Worm (Caenorhabditis elegans) whole organism, L2 larva: ENCODE data around the gene K06B4.4.

Experiments used
- C34F6.9 ChIP-seq: fragments of 150-350 bp; optimal IDR thresholded peaks from 2 replicates; lab custom pipeline; 2014; ENCODE audit warnings: missing biosample characterization, missing genetic modification characterization
- R02D3.7 ChIP-seq: fragments of 150-350 bp; optimal IDR thresholded peaks from 2 replicates; lab custom pipeline; 2014; ENCODE audit warnings: missing biosample characterization, missing genetic modification characterization
- Y55F3AM.14 ChIP-seq: fragments of 200-800 bp; sonication (Bioruptor generic); optimal IDR thresholded peaks from 2 replicates; lab custom pipeline; 2018; ENCODE audit warnings: mild to moderate bottlenecking, missing genetic modification characterization, missing compliant biosample characterization
- ZK546.5 ChIP-seq: sonication (generic microtip); optimal IDR thresholded peaks from 2 replicates; lab custom pipeline; 2017; ENCODE audit warnings: missing biosample characterization, missing genetic modification characterization
- aly-2 ChIP-seq: fragments of 150-350 bp; optimal IDR thresholded peaks from 2 replicates; lab custom pipeline; 2014; ENCODE audit warnings: missing biosample characterization, missing genetic modification characterization
- ama-1 ChIP-seq: fragments of 150-350 bp; optimal IDR thresholded peaks from 2 replicates; lab custom pipeline; 2018; ENCODE audit warnings: inconsistent platforms
- blmp-1 ChIP-seq: sonication (generic microtip); optimal IDR thresholded peaks from 2 replicates; lab custom pipeline; 2017; ENCODE audit warnings: missing genetic modification characterization, mild to moderate bottlenecking, missing compliant biosample characterization, antibody characterized with exemption, moderate library complexity; ENCODE audit not compliant: insufficient read depth
- ceh-82 ChIP-seq: fragments of 150-350 bp; optimal IDR thresholded peaks from 2 replicates; lab custom pipeline; 2014; ENCODE audit warnings: missing biosample characterization, missing genetic modification characterization
- crh-2 ChIP-seq: sonication (generic microtip); optimal IDR thresholded peaks from 2 replicates; lab custom pipeline; 2017; ENCODE audit warnings: missing biosample characterization, missing genetic modification characterization
- dmd-4 ChIP-seq: sonication (generic microtip); optimal IDR thresholded peaks from 2 replicates; lab custom pipeline; 2017; ENCODE audit warnings: missing biosample characterization, missing genetic modification characterization
- egl-27 ChIP-seq: sonication (generic microtip); optimal IDR thresholded peaks from 3 replicates; lab custom pipeline; 2017; ENCODE audit warnings: missing biosample characterization, missing genetic modification reagents, missing genetic modification characterization
- elt-1 ChIP-seq: fragments of 150-350 bp; optimal IDR thresholded peaks from 2 replicates; lab custom pipeline; 2014; ENCODE audit warnings: missing biosample characterization, missing genetic modification characterization
- elt-3 ChIP-seq: sonication (generic microtip); optimal IDR thresholded peaks from 2 replicates; lab custom pipeline; 2017; ENCODE audit warnings: missing biosample characterization, missing genetic modification characterization
- fos-1 ChIP-seq: fragments of 150-350 bp; optimal IDR thresholded peaks from 2 replicates; lab custom pipeline; 2014; ENCODE audit warnings: missing biosample characterization, missing genetic modification characterization
- gmeb-1 ChIP-seq: fragments of 150-350 bp; optimal IDR thresholded peaks from 2 replicates; lab custom pipeline; 2014; ENCODE audit warnings: missing biosample characterization, missing genetic modification characterization
- lin-11 ChIP-seq: fragments of 150-350 bp; sonication (generic microtip); optimal IDR thresholded peaks from 2 replicates; lab custom pipeline; 2014; ENCODE audit warnings: missing biosample characterization, missing genetic modification characterization, inconsistent platforms, mixed read lengths
- lin-39 ChIP-seq: fragments of 150-350 bp; optimal IDR thresholded peaks from 2 replicates; lab custom pipeline; 2014; ENCODE audit warnings: missing biosample characterization, missing genetic modification reagents, missing genetic modification characterization
- lsy-2 ChIP-seq, 2 experiments: fragments of 150-350 bp in 1 of 2; sonication (generic microtip) in 1 of 2; optimal IDR thresholded peaks; 2 replicates each; lab custom pipeline; 2014 to 2017; ENCODE audit warnings: missing biosample characterization in 2 of 2, missing genetic modification characterization in 2 of 2
- mab-5 ChIP-seq: fragments of 150-350 bp; optimal IDR thresholded peaks from 2 replicates; lab custom pipeline; 2014; ENCODE audit warnings: missing biosample characterization, missing genetic modification characterization
- mbf-1 ChIP-seq: sonication (generic microtip); optimal IDR thresholded peaks from 2 replicates; lab custom pipeline; 2017; ENCODE audit warnings: missing biosample characterization, missing genetic modification characterization
- nhr-10 ChIP-seq: sonication (generic microtip); optimal IDR thresholded peaks from 2 replicates; lab custom pipeline; 2017; ENCODE audit warnings: missing biosample characterization, missing genetic modification characterization
- nhr-11 ChIP-seq: fragments of 150-350 bp; optimal IDR thresholded peaks from 2 replicates; lab custom pipeline; 2014; ENCODE audit warnings: missing biosample characterization, missing genetic modification characterization
- nhr-12 ChIP-seq: fragments of 150-350 bp; optimal IDR thresholded peaks from 2 replicates; lab custom pipeline; 2014; ENCODE audit warnings: missing biosample characterization, missing genetic modification characterization
- nhr-129 ChIP-seq: fragments of 150-350 bp; optimal IDR thresholded peaks from 2 replicates; lab custom pipeline; 2014; ENCODE audit warnings: missing biosample characterization, missing genetic modification characterization
- nhr-21 ChIP-seq: fragments of 150-350 bp; optimal IDR thresholded peaks from 2 replicates; lab custom pipeline; 2014; ENCODE audit warnings: missing biosample characterization, missing genetic modification characterization
- nhr-23 ChIP-seq: fragments of 150-350 bp; optimal IDR thresholded peaks from 2 replicates; lab custom pipeline; 2014; ENCODE audit warnings: missing biosample characterization, missing genetic modification reagents, missing genetic modification characterization
- nhr-237 ChIP-seq: fragments of 150-350 bp; optimal IDR thresholded peaks from 2 replicates; lab custom pipeline; 2014; ENCODE audit warnings: missing biosample characterization, missing genetic modification characterization
- nhr-25 ChIP-seq: fragments of 150-350 bp; sonication (generic microtip); optimal IDR thresholded peaks from 3 replicates; lab custom pipeline; 2014; ENCODE audit warnings: missing biosample characterization, missing genetic modification characterization
- nhr-77 ChIP-seq: fragments of 150-350 bp; optimal IDR thresholded peaks from 2 replicates; lab custom pipeline; 2014; ENCODE audit warnings: missing biosample characterization, missing genetic modification characterization
- peb-1 ChIP-seq: fragments of 150-350 bp; optimal IDR thresholded peaks from 2 replicates; lab custom pipeline; 2014; ENCODE audit warnings: missing biosample characterization, missing genetic modification characterization
- sem-4 ChIP-seq: fragments of 150-350 bp; optimal IDR thresholded peaks from 2 replicates; lab custom pipeline; 2014; ENCODE audit warnings: missing biosample characterization, missing genetic modification reagents, missing genetic modification characterization
- sma-9 ChIP-seq, 2 experiments: fragments of 150-350 bp in 1 of 2; sonication (generic microtip) in 1 of 2; optimal IDR thresholded peaks; 2 replicates each; lab custom pipeline; 2014 to 2016; ENCODE audit warnings: missing genetic modification characterization in 2 of 2, mild to moderate bottlenecking in 1 of 2, missing biosample characterization in 1 of 2, missing compliant biosample characterization in 1 of 2, missing genetic modification reagents in 1 of 2, moderate library complexity in 1 of 2
- snpc-4 ChIP-seq: fragments of 150-350 bp; optimal IDR thresholded peaks from 2 replicates; lab custom pipeline; 2014; ENCODE audit warnings: missing biosample characterization, missing genetic modification characterization
- unc-39 ChIP-seq: fragments of 150-350 bp; optimal IDR thresholded peaks from 2 replicates; lab custom pipeline; 2014; ENCODE audit warnings: missing biosample characterization, missing genetic modification characterization
- unc-55 ChIP-seq: fragments of 150-350 bp; sonication (generic microtip); optimal IDR thresholded peaks from 3 replicates; lab custom pipeline; 2014; ENCODE audit warnings: missing biosample characterization, missing genetic modification reagents, missing genetic modification characterization
- unc-62 ChIP-seq: fragments of 150-350 bp; optimal IDR thresholded peaks from 2 replicates; lab custom pipeline; 2014; ENCODE audit warnings: missing biosample characterization, missing genetic modification reagents, missing genetic modification characterization
- zag-1 ChIP-seq: fragments of 150-350 bp; optimal IDR thresholded peaks from 2 replicates; lab custom pipeline; 2014; ENCODE audit warnings: missing biosample characterization, missing genetic modification characterization
- ztf-1 ChIP-seq: fragments of 200-800 bp; sonication (Bioruptor generic); conservative IDR thresholded peaks from 2 replicates; pipeline ENCODE4 v1.3.6; 2022; ENCODE audit warnings: missing genetic modification characterization, missing compliant biosample characterization
- ztf-11 ChIP-seq: sonication (generic microtip); optimal IDR thresholded peaks from 2 replicates; lab custom pipeline; 2017; ENCODE audit warnings: missing biosample characterization, missing genetic modification characterization
- ztf-4 ChIP-seq: fragments of 150-350 bp; optimal IDR thresholded peaks from 2 replicates; lab custom pipeline; 2014; ENCODE audit warnings: missing biosample characterization, missing genetic modification characterization

K06B4.4 gene

DNA sequence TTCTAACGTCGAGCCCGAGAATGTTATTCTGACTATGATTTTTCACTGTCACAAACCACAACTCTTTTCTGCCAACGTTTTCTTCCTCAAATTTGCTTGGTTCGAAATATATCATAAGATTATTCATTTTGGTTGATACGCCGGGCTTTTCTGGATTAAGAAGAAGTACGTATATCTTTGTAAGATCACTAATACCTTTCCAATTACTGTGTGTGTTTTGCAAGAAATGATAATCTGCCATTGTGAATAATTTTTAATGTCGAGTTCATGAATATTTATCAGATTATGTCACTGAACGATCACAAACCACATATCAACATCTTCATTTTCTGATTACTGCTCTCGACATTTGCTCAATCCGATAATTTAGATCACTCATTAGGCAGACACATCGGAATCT lies 16.6 kb downstream of the K06B4.4 start, which contains the start of gene nhr-196:
Gene nhr-196, plus strand, starts transcription at position 118 of the 400 bp plus-strand sequence.
- TF ChIP-seq nhr-25 (tag; lab: Kevin White, UChicago) = no peak
- no peak for TF ChIP-seq lsy-2 (tag; optimal IDR thresholded peaks at IDR 0.05; lab: Kevin White, UChicago)
- no peak for TF ChIP-seq unc-62 (GFP tag; lab: Kevin White, UChicago)
- no peak for TF ChIP-seq mbf-1
- TF ChIP-seq elt-3 (tag; lab: Kevin White, UChicago) = no peak
- no peak for TF ChIP-seq R02D3.7 (tag; lab: Kevin White, UChicago)
- no peak for TF ChIP-seq ceh-82 (tag; lab: Kevin White, UChicago)
- no peak for TF ChIP-seq nhr-11
- no peak for TF ChIP-seq mab-5
- no peak for TF ChIP-seq sma-9 (GFP tag; optimal IDR thresholded peaks at IDR 0.05; lab: Kevin White, UChicago)
- TF ChIP-seq sma-9 (tag; optimal IDR thresholded peaks at IDR 0.05; lab: Kevin White, UChicago) = no peak
- TF ChIP-seq peb-1 (tag; lab: Kevin White, UChicago) = no peak
- TF ChIP-seq ztf-1 (GFP tag; lab: Robert Waterston, UW) = no peak
- no peak for TF ChIP-seq unc-39 (tag; lab: Kevin White, UChicago)
- TF ChIP-seq C34F6.9 = no peak
- no peak for TF ChIP-seq lin-11 (tag; lab: Kevin White, UChicago)
- no peak for TF ChIP-seq zag-1
- TF ChIP-seq lin-39 = no peak
- TF ChIP-seq sem-4 (tag; lab: Kevin White, UChicago) = no peak
- no peak for TF ChIP-seq nhr-77 (tag; lab: Kevin White, UChicago)

DNA sequence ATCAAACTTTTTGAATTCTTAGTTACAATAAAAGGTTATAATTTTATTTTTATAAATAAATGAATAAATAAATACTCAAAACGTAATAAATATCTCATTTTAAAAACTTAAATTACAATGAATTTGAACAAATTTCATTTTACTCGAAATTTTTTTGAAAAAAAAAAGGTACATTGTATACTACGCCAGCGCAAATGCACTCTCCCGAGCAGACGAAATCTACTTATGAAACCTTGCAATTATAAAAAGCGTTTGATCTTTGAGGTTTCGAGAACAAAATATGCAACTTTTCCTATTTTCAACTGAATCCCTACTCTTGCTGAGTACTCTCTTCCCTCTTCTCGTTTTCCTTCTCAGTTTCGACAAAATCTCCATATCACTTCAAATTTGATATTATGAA lies 18.7 kb downstream of the K06B4.4 start, which contains the start of gene nhr-197:
Gene nhr-197, plus strand, starts transcription at position 301 of the 400 bp plus-strand sequence.
- TF ChIP-seq blmp-1 (tag; lab: Kevin White, UChicago) (no peak), ztf-4 (no peak), peb-1 (tag; lab: Kevin White, UChicago) (no peak), Y55F3AM.14 (no peak), ceh-82 (tag; lab: Kevin White, UChicago) (no peak), nhr-23 (tag; lab: Kevin White, UChicago) (no peak), snpc-4 (tag; lab: Kevin White, UChicago) (no peak), nhr-12 (no peak), unc-39 (tag; lab: Kevin White, UChicago) (no peak), gmeb-1 (tag; lab: Kevin White, UChicago) (no peak), sma-9 (GFP tag; optimal IDR thresholded peaks at IDR 0.05; lab: Kevin White, UChicago) (no peak), sma-9 (tag; optimal IDR thresholded peaks at IDR 0.05; lab: Kevin White, UChicago) (no peak)

DNA sequence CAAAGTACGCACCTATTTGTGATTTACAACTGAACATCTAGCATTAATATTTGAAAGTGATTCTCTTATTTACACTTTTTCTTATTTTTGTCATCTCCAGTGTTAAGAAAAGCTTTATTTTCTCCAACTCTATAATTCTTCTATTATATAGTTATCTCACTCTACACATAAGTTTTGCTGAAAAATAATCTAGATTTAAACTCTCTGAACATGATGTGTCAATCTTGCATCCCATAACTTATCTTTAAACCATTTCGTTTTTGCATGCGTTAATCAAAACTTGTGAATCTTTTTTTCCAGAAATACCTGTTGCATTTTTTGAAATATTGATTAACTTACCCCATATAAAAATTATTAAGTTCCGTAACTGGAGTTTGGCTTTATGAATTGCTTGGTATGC lies 21.0 kb downstream of the K06B4.4 start, which contains the start of gene nhr-268:
Gene nhr-268, plus strand, starts transcription at position 301 of the 400 bp plus-strand sequence.
- TF ChIP-seq unc-62 (GFP tag; lab: Kevin White, UChicago) = no peak
- TF ChIP-seq, all 48 proteins: peak for 0

DNA sequence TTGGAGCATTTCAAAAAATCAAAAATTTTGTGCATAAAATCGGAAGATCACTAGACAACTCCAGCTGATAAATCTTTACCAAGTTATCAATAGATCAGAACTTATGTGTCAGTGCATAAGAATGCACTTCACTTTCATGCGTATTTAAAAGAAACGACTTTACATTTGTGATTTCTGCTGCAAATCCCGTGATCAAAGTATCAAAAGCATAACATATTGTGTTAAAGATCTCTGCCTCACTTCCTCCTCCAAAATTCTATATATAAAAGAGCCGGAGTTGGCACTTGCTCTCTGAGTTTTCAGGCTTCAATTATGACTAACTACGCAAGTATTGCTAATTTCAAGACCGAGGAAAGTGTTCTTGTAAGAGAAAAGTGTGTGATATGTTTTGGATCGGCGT lies 24.7 kb downstream of the K06B4.4 start, which contains the start of gene nhr-198:
Gene nhr-198, plus strand, starts transcription at position 313 of the 400 bp plus-strand sequence.
- TF ChIP-seq unc-55 (no peak), ztf-4 (no peak), ZK546.5 (no peak), nhr-10 (tag; lab: Kevin White, UChicago) (no peak), peb-1 (tag; lab: Kevin White, UChicago) (no peak), egl-27 (tag; lab: Kevin White, UChicago) (no peak), nhr-77 (tag; lab: Kevin White, UChicago) (no peak), fos-1 (tag; lab: Kevin White, UChicago) (no peak), zag-1 (no peak), R02D3.7 (tag; lab: Kevin White, UChicago) (no peak), aly-2 (tag; lab: Kevin White, UChicago) (no peak), ama-1 (lab: Kevin White, UChicago) (no peak), nhr-21 (tag; lab: Kevin White, UChicago) (no peak), nhr-12 (no peak), nhr-23 (tag; lab: Kevin White, UChicago) (no peak), unc-62 (GFP tag; lab: Kevin White, UChicago) (no peak), sem-4 (tag; lab: Kevin White, UChicago) (no peak)
- TF ChIP-seq, all 48 proteins: peak for 0

DNA sequence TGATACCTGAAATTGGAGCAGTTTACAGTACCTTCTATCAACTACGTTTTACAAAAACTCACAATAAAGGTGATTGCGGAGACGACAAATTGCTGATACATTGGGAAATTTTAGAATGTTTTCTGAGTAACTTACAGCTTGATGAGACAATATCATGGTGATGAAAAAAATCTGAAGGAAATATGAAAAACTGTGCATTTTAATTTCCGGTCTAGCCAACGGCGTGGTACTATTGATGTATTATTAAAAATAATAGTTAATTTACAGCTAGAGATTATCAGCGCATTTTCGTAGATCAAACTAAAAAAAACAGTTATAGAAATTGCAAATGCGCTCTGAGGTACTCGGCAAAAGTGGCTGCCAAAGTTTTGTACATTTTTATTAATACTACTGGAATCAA lies 29.1 kb downstream of the K06B4.4 start, which contains the start of gene srx-29:
Gene srx-29, minus strand, starts transcription at position 101 of the 400 bp plus-strand sequence.
- no peak for TF ChIP-seq crh-2 (tag; lab: Kevin White, UChicago)
- TF ChIP-seq nhr-77 (tag; lab: Kevin White, UChicago) = no peak
- TF ChIP-seq ZK546.5 = no peak
- no peak for TF ChIP-seq ztf-11
- no peak for TF ChIP-seq C34F6.9
- TF ChIP-seq mbf-1 = no peak
- no peak for TF ChIP-seq peb-1 (tag; lab: Kevin White, UChicago)
- no peak for TF ChIP-seq aly-2 (tag; lab: Kevin White, UChicago)
- TF ChIP-seq R02D3.7 (tag; lab: Kevin White, UChicago) = no peak
- TF ChIP-seq nhr-237 = no peak
- TF ChIP-seq nhr-10 (tag; lab: Kevin White, UChicago) = no peak
- TF ChIP-seq snpc-4 (tag; lab: Kevin White, UChicago) = no peak
- no peak for TF ChIP-seq sem-4 (tag; lab: Kevin White, UChicago)
- TF ChIP-seq ama-1 (lab: Kevin White, UChicago) = no peak
- TF ChIP-seq lin-11 (tag; lab: Kevin White, UChicago) = no peak
- TF ChIP-seq sma-9 (GFP tag; optimal IDR thresholded peaks at IDR 0.05; lab: Kevin White, UChicago) = no peak
- TF ChIP-seq sma-9 (tag; optimal IDR thresholded peaks at IDR 0.05; lab: Kevin White, UChicago) = no peak
- no peak for TF ChIP-seq elt-1
- TF ChIP-seq nhr-129 (tag; lab: Kevin White, UChicago) = no peak
- no peak for TF ChIP-seq lsy-2 (tag; optimal IDR thresholded peaks at IDR 0.05; lab: Kevin White, UChicago)
- TF ChIP-seq dmd-4 = no peak
